Worm (Caenorhabditis elegans) whole organism, L4 larva: ENCODE results near the gene F59A1.6.
A peak's percentile ranks its signal among the peaks of the same experiment; 100 is the strongest.

Experiments used
- F10B5.3 ChIP-seq: sonication (generic microtip); optimal IDR thresholded peaks from 2 replicates; lab custom pipeline; 2016; ENCODE audit warnings: mild to moderate bottlenecking, missing genetic modification characterization, missing compliant biosample characterization
- F44E2.7 ChIP-seq: fragments of 200-800 bp; sonication (Bioruptor generic); IDR thresholded peaks from 2 replicates; pipeline ENCODE4 v2.1.2; 2022; ENCODE audit warnings: missing genetic modification characterization, missing compliant biosample characterization
- F49E8.2 ChIP-seq: sonication (generic microtip); optimal IDR thresholded peaks from 2 replicates; lab custom pipeline; 2016; ENCODE audit warnings: missing compliant biosample characterization, mild to moderate bottlenecking, missing genetic modification characterization, borderline replicate concordance
- R02D3.7 ChIP-seq: fragments of 150-350 bp; sonication (generic microtip); optimal IDR thresholded peaks from 3 replicates; lab custom pipeline; 2014; ENCODE audit warnings: missing biosample characterization, missing genetic modification characterization
- T26A8.4 ChIP-seq: fragments of 200-800 bp; sonication (Bioruptor generic); IDR thresholded peaks from 2 replicates; pipeline ENCODE4 v1.3.6; 2022; ENCODE audit warnings: missing genetic modification characterization, missing compliant biosample characterization
- ZK337.2 ChIP-seq: fragments of 200-800 bp; sonication (Bioruptor generic); IDR thresholded peaks from 2 replicates; pipeline ENCODE4 v1.3.6; 2022; ENCODE audit warnings: missing genetic modification reagents, missing genetic modification characterization, missing compliant biosample characterization
- aha-1 ChIP-seq: fragments of 150-350 bp; peaks from one replicate; lab custom pipeline; 2014; ENCODE audit warnings: missing biosample characterization, missing genetic modification characterization
- aly-2 ChIP-seq: sonication (generic microtip); optimal IDR thresholded peaks from 2 replicates; lab custom pipeline; 2018; ENCODE audit warnings: missing biosample characterization, missing genetic modification characterization
- ama-1 ChIP-seq: fragments of 150-350 bp; optimal IDR thresholded peaks from 2 replicates; lab custom pipeline; 2014; ENCODE audit warnings: inconsistent platforms, mixed read lengths
- attf-4 ChIP-seq: sonication (generic microtip); optimal IDR thresholded peaks from 3 replicates; lab custom pipeline; 2017; ENCODE audit warnings: missing biosample characterization, missing genetic modification characterization
- ceh-32 ChIP-seq: sonication (generic microtip); optimal IDR thresholded peaks from 2 replicates; lab custom pipeline; 2016; ENCODE audit warnings: mild to moderate bottlenecking, missing genetic modification characterization, missing compliant biosample characterization; ENCODE audit not compliant: poor library complexity
- ces-1 ChIP-seq: fragments of 150-350 bp; sonication (generic microtip); optimal IDR thresholded peaks from 4 replicates; lab custom pipeline; 2014; ENCODE audit warnings: missing biosample characterization, missing genetic modification reagents, missing genetic modification characterization
- daf-19 ChIP-seq: fragments of 200-800 bp; sonication (Bioruptor generic); conservative IDR thresholded peaks from 2 replicates; pipeline ENCODE4 v1.3.6; 2022; ENCODE audit warnings: missing genetic modification characterization, missing compliant biosample characterization
- dmd-6 ChIP-seq: fragments of 200-800 bp; sonication (Bioruptor generic); IDR thresholded peaks from 2 replicates; pipeline ENCODE4 v1.3.6; 2022; ENCODE audit warnings: missing genetic modification reagents, missing genetic modification characterization, missing compliant biosample characterization
- duxl-1 ChIP-seq: sonication (generic microtip); optimal IDR thresholded peaks from 2 replicates; lab custom pipeline; 2016; ENCODE audit warnings: mild to moderate bottlenecking, missing genetic modification characterization, moderate library complexity, missing compliant biosample characterization; ENCODE audit not compliant: poor library complexity
- egl-27 ChIP-seq: sonication (generic microtip); optimal IDR thresholded peaks from 3 replicates; lab custom pipeline; 2017; ENCODE audit warnings: missing biosample characterization, missing genetic modification reagents, missing genetic modification characterization
- fos-1 ChIP-seq: fragments of 150-350 bp; optimal IDR thresholded peaks from 2 replicates; lab custom pipeline; 2014; ENCODE audit warnings: missing biosample characterization, missing genetic modification characterization
- gei-8 ChIP-seq: fragments of 200-800 bp; sonication (Bioruptor generic); optimal IDR thresholded peaks from 2 replicates; lab custom pipeline; 2018; ENCODE audit warnings: mild to moderate bottlenecking, missing genetic modification characterization, missing compliant biosample characterization
- hif-1 ChIP-seq, 2 experiments: sonication (generic microtip); optimal IDR thresholded peaks; 2 replicates each; lab custom pipeline; 2016 to 2017; ENCODE audit warnings: missing compliant biosample characterization in 2 of 2, missing genetic modification characterization in 2 of 2, missing genetic modification reagents in 2 of 2, missing genotype in 2 of 2, mild to moderate bottlenecking in 1 of 2
- hlh-11 ChIP-seq: fragments of 200-800 bp; sonication (Bioruptor generic); optimal IDR thresholded peaks from 2 replicates; lab custom pipeline; 2018; ENCODE audit warnings: mild to moderate bottlenecking, missing genetic modification characterization, missing compliant biosample characterization
- hmg-1.1 ChIP-seq: fragments of 200-800 bp; sonication (Bioruptor generic); IDR thresholded peaks from 2 replicates; pipeline ENCODE4 v1.3.6; 2022; ENCODE audit warnings: missing genetic modification reagents, missing genetic modification characterization, missing compliant biosample characterization
- lin-13 ChIP-seq: fragments of 150-350 bp; optimal IDR thresholded peaks from 2 replicates; lab custom pipeline; 2014; ENCODE audit warnings: missing biosample characterization, missing genetic modification reagents, missing genetic modification characterization
- lin-29 ChIP-seq: fragments of 200-800 bp; sonication (Bioruptor generic); IDR thresholded peaks from 2 replicates; pipeline ENCODE4 v1.3.6; 2022; ENCODE audit warnings: missing genetic modification reagents, missing genetic modification characterization, missing compliant biosample characterization
- lin-38 ChIP-seq: fragments of 200-800 bp; sonication (Bioruptor generic); IDR thresholded peaks from 2 replicates; pipeline ENCODE4 v1.3.6; 2022; ENCODE audit warnings: missing genetic modification reagents, missing genetic modification characterization, missing compliant biosample characterization
- lin-39 ChIP-seq: fragments of 150-350 bp; optimal IDR thresholded peaks from 2 replicates; lab custom pipeline; 2014; ENCODE audit warnings: missing biosample characterization, missing genetic modification reagents, missing genetic modification characterization
- lsy-2 ChIP-seq, 2 experiments: fragments of 150-350 bp in 1 of 2; sonication (generic microtip) in 1 of 2; optimal IDR thresholded peaks; 2 replicates each; lab custom pipeline; 2014 to 2017; ENCODE audit warnings: missing biosample characterization in 2 of 2, missing genetic modification characterization in 2 of 2
- madf-5 ChIP-seq, 2 experiments: fragments of 200-800 bp; sonication (Bioruptor generic); IDR thresholded peaks; 2 replicates each; pipeline ENCODE4 v1.3.6; 2022; ENCODE audit warnings: missing compliant biosample characterization in 2 of 2, missing genetic modification characterization in 2 of 2
- mdt-29 ChIP-seq: fragments of 200-800 bp; sonication (Bioruptor generic); IDR thresholded peaks from 2 replicates; pipeline ENCODE4 v1.3.6; 2022; ENCODE audit warnings: missing genetic modification reagents, missing genetic modification characterization, missing compliant biosample characterization
- nhr-10 ChIP-seq: fragments of 150-350 bp; optimal IDR thresholded peaks from 2 replicates; lab custom pipeline; 2014; ENCODE audit warnings: missing biosample characterization, missing genetic modification characterization
- nhr-102 ChIP-seq: sonication (generic microtip); optimal IDR thresholded peaks from 2 replicates; lab custom pipeline; 2016; ENCODE audit warnings: mild to moderate bottlenecking, missing genetic modification characterization, moderate library complexity, missing compliant biosample characterization
- nhr-25 ChIP-seq: sonication (generic microtip); optimal IDR thresholded peaks from 2 replicates; lab custom pipeline; 2017; ENCODE audit warnings: missing genetic modification characterization, mild to moderate bottlenecking, missing compliant biosample characterization, antibody characterized with exemption, moderate library complexity, borderline replicate concordance; ENCODE audit not compliant: insufficient read depth
- nhr-28 ChIP-seq: fragments of 150-350 bp; optimal IDR thresholded peaks from 2 replicates; lab custom pipeline; 2014; ENCODE audit warnings: missing biosample characterization, missing genetic modification characterization
- nhr-76 ChIP-seq: fragments of 150-350 bp; optimal IDR thresholded peaks from 2 replicates; lab custom pipeline; 2014; ENCODE audit warnings: missing biosample characterization, missing genetic modification characterization
- php-3 ChIP-seq: fragments of 200-800 bp; sonication (Bioruptor generic); IDR thresholded peaks from 2 replicates; pipeline ENCODE4 v1.3.6; 2022; ENCODE audit warnings: missing genetic modification reagents, missing genetic modification characterization, missing compliant biosample characterization
- rbr-2 ChIP-seq: sonication (generic microtip); optimal IDR thresholded peaks from 2 replicates; lab custom pipeline; 2016; ENCODE audit warnings: missing genotype, missing genetic modification characterization, missing compliant biosample characterization
- set-16 ChIP-seq: fragments of 200-800 bp; sonication (Bioruptor generic); IDR thresholded peaks from 2 replicates; pipeline ENCODE4 v1.3.6; 2022; ENCODE audit warnings: missing genetic modification reagents, missing genetic modification characterization, missing compliant biosample characterization
- snpc-4 ChIP-seq: fragments of 150-350 bp; optimal IDR thresholded peaks from 2 replicates; lab custom pipeline; 2014; ENCODE audit warnings: missing biosample characterization, missing genetic modification characterization
- spr-3 ChIP-seq: fragments of 200-800 bp; sonication (Bioruptor generic); optimal IDR thresholded peaks from 2 replicates; lab custom pipeline; 2018; ENCODE audit warnings: mild to moderate bottlenecking, missing genetic modification characterization, missing compliant biosample characterization
- unc-39 ChIP-seq: sonication (generic microtip); optimal IDR thresholded peaks from 2 replicates; lab custom pipeline; 2017; ENCODE audit warnings: missing biosample characterization, missing genetic modification characterization
- unc-62 ChIP-seq, 3 experiments: fragments of 150-350 bp in 1 of 3; sonication (generic microtip); optimal IDR thresholded peaks in 2 of 3; peaks in 1 of 3; 1 replicate in 1 of 3; 2 replicates in 2 of 3; lab custom pipeline; 2014 to 2017; ENCODE audit warnings: missing biosample characterization in 3 of 3, missing genetic modification characterization in 3 of 3, missing genetic modification reagents in 3 of 3, missing genotype in 1 of 3
- zag-1 ChIP-seq: fragments of 150-350 bp; optimal IDR thresholded peaks from 2 replicates; lab custom pipeline; 2014; ENCODE audit warnings: missing biosample characterization, missing genetic modification characterization
- ztf-11 ChIP-seq: fragments of 150-350 bp; optimal IDR thresholded peaks from 2 replicates; lab custom pipeline; 2014; ENCODE audit warnings: missing biosample characterization, missing genetic modification characterization
- ztf-7 ChIP-seq: fragments of 150-350 bp; optimal IDR thresholded peaks from 2 replicates; lab custom pipeline; 2014; ENCODE audit warnings: missing biosample characterization, missing genetic modification characterization

F59A1.6 gene

ce11 chrV:17705814-17706213, 20.9 kb downstream of the F59A1.6 start, which contains the start of gene W06D12.6:
Gene W06D12.6 (plus strand): TSS chrV:17706114.
- TF ChIP-seq hmg-1.1 (GFP tag; lab: Robert Waterston, UW), result no peak

- TF ChIP-seq unc-62 (GFP tag; optimal IDR thresholded peaks at IDR 0.05 in 1 of 2; lab: Kevin White, UChicago) (peak in 1 of 2 experiments; percentile 94), unc-62 (tag; optimal IDR thresholded peaks at IDR 0.05; lab: Kevin White, UChicago) (no peak), aha-1 (tag; lab: Kevin White, UChicago) (peak; percentile 92), unc-39 (no peak)
Measured at ce11 chrV:17706217-17706806, 21.4 kb downstream of the F59A1.6 start.

ce11 chrV:17707022-17707421, 22.1 kb downstream of the F59A1.6 start, which contains the start of gene srh-31:
Gene srh-31 (plus strand): TSS chrV:17707322.
- TF ChIP-seq nhr-102 (no peak), duxl-1 (no peak), unc-39 (no peak), F49E8.2 (tag; lab: Kevin White, UChicago) (no peak), lin-38 (GFP tag; lab: Robert Waterston, UW) (no peak), snpc-4 (tag; lab: Kevin White, UChicago) (no peak), dmd-6 (no peak), nhr-76 (tag; lab: Kevin White, UChicago) (no peak), fos-1 (tag; lab: Kevin White, UChicago) (no peak), T26A8.4 (GFP tag; lab: Robert Waterston, UW) (no peak), hlh-11 (tag; lab: Kevin White, UChicago) (no peak), gei-8 (GFP tag; lab: Kevin White, UChicago) (no peak), daf-19 (GFP tag; lab: Robert Waterston, UW) (no peak), lin-29 (GFP tag; lab: Robert Waterston, UW) (no peak), set-16 (GFP tag; lab: Robert Waterston, UW) (no peak), ces-1 (GFP tag; lab: Kevin White, UChicago) (no peak)

- TF ChIP-seq lsy-2 (tag; optimal IDR thresholded peaks at IDR 0.05; lab: Kevin White, UChicago) (no peak), nhr-25 (tag; lab: Kevin White, UChicago) (no peak), aha-1 (tag; lab: Kevin White, UChicago) (peak; percentile 58), ztf-11 (tag; lab: Kevin White, UChicago) (no peak), zag-1 (no peak), ama-1 (no peak), nhr-10 (no peak), gei-8 (GFP tag; lab: Kevin White, UChicago) (no peak), rbr-2 (tag; lab: Kevin White, UChicago) (no peak), set-16 (GFP tag; lab: Robert Waterston, UW) (peak; percentile 60)
Measured at ce11 chrV:17712349-17712748, 27.4 kb downstream of the F59A1.6 start.

- no peak for TF ChIP-seq hif-1 (tag; optimal IDR thresholded peaks at IDR 0.05; lab: Kevin White, UChicago)
- TF ChIP-seq rbr-2 (tag; lab: Kevin White, UChicago), result no peak
- TF ChIP-seq unc-39, result no peak
- no peak for TF ChIP-seq lin-13 (GFP tag; lab: Kevin White, UChicago)
- TF ChIP-seq mdt-29 (GFP tag; lab: Robert Waterston, UW), result no peak
- TF ChIP-seq nhr-28 (tag; lab: Kevin White, UChicago), result peak; percentile 91
- no peak for TF ChIP-seq T26A8.4 (GFP tag; lab: Robert Waterston, UW)
- no peak for TF ChIP-seq fos-1 (tag; lab: Kevin White, UChicago)
- no peak for TF ChIP-seq madf-5 (GFP tag; IDR thresholded peaks at IDR 0.05; lab: Robert Waterston, UW)
- TF ChIP-seq egl-27, result no peak
- no peak for TF ChIP-seq ZK337.2 (GFP tag; lab: Robert Waterston, UW)
- TF ChIP-seq lin-39 (tag; lab: Kevin White, UChicago), result no peak
- TF ChIP-seq R02D3.7 (tag; lab: Kevin White, UChicago), result no peak
- TF ChIP-seq ztf-7 (tag; lab: Kevin White, UChicago), result no peak
- no peak for TF ChIP-seq attf-4 (tag; lab: Kevin White, UChicago)
- no peak for TF ChIP-seq ceh-32 (tag; lab: Kevin White, UChicago)
- no peak for TF ChIP-seq spr-3 (GFP tag; lab: Kevin White, UChicago)
- no peak for TF ChIP-seq aly-2 (tag; lab: Kevin White, UChicago)
- no peak for TF ChIP-seq ztf-11 (tag; lab: Kevin White, UChicago)
- TF ChIP-seq F10B5.3 (tag; lab: Kevin White, UChicago), result no peak
- no peak for TF ChIP-seq lin-29 (GFP tag; lab: Robert Waterston, UW)
- peak; percentile 61; the same call in 1 of the 2 replicates for TF ChIP-seq php-3
- no peak for TF ChIP-seq F44E2.7
Measured at ce11 chrV:17714330-17714729, 29.4 kb downstream of the F59A1.6 start, which contains the start of gene twk-33. Gene twk-33 (minus strand): TSS chrV:17714377.
